Fruit fly (Drosophila melanogaster): ENCODE measurements around the gene CG8813.

Gene CG8813

DNA sequence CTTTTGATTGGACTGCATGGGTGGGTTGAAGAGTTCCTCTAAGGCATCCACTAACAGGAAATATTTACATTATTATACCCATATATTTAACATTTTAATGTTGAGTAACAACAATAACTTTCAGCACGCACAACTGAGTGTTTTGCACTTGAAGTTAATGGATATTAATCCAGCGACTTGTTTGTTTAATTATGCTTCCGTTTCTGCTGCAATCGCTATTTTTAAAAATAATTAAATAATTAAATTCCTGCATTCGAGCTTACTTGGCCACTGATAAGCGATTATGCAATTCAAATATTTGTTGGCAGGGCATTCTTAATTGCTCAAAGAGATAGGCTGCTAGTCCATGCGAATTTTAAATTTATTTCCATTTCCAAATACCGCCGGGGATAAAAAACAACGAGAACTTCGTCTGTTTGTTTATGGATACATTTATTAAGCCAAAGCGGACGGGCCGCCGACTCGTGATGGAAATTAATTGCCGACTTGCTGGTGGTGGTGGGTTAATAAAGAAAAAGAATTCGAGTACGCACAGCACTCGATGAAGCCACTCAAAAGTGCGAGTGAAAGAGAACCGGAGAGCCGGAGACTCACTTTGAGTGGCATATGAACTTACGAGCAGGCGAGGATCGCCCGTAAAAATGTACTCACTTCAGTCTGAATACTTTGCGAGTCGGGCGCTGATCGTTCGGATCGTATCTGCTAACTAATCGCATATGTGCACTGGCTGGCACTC, 7.4 kb upstream of the CG8813 start (continued):
- TF ChIP-seq CG11247 (GFP tag; IDR thresholded peaks at IDR 0.05) (no peak), Trl (optimal IDR thresholded peaks at IDR 0.05) (peak; percentile 67), Trl (GFP tag; optimal IDR thresholded peaks at IDR 0.05) (peak; percentile 14), D (optimal IDR thresholded peaks at IDR 0.05) (no peak), D (GFP tag; optimal IDR thresholded peaks at IDR 0.05) (no peak), CG12219 (GFP tag; optimal IDR thresholded peaks at IDR 0.05) (peak; percentile 5), caup (GFP tag; optimal IDR thresholded peaks at IDR 0.05; ENCODE audit: severe bottlenecking) (peak; percentile 42), Fer1 (GFP tag; optimal IDR thresholded peaks at IDR 0.05) (peak; percentile 22), bigmax (GFP tag; optimal IDR thresholded peaks at IDR 0.05) (no peak), mld (GFP tag; IDR thresholded peaks at IDR 0.05; ENCODE audit: partially characterized antibody) (peak; percentile 62; the same call in 1 of the 3 replicates), psq (GFP tag; optimal IDR thresholded peaks at IDR 0.05) (no peak), CG4328 (GFP tag; optimal IDR thresholded peaks at IDR 0.05) (no peak), sens-2 (GFP tag; IDR thresholded peaks at IDR 0.05) (no peak), BtbVII (GFP tag; optimal IDR thresholded peaks at IDR 0.05) (peak; percentile 20), unc-4 (GFP tag; IDR thresholded peaks at IDR 0.05; ENCODE audit: partially characterized antibody) (0 out of 2 replicates have a peak, but pooled peaks have one; percentile 24), sens (GFP tag) (peak; percentile 47), abd-A (tag; optimal IDR thresholded peaks at IDR 0.05) (peak; percentile 73), HLH4C (GFP tag; IDR thresholded peaks at IDR 0.05; ENCODE audit: partially characterized antibody) (peak; percentile 31; the same call in 1 of the 3 replicates), CG6765 (GFP tag; optimal IDR thresholded peaks at IDR 0.05) (no peak), corto (GFP tag; optimal IDR thresholded peaks at IDR 0.05) (no peak), Nf-YA (GFP tag; IDR thresholded peaks at IDR 0.05) (no peak), Hmx (GFP tag; optimal IDR thresholded peaks at IDR 0.05) (no peak), Deaf1 (tag; optimal IDR thresholded peaks at IDR 0.05) (peak; percentile 76), salm (tag; optimal IDR thresholded peaks at IDR 0.05) (no peak), az2 (GFP tag; optimal IDR thresholded peaks at IDR 0.05) (no peak), CG7357 (GFP tag; IDR thresholded peaks at IDR 0.05) (no peak), Hr78 (GFP tag; optimal IDR thresholded peaks at IDR 0.05) (no peak), kni (GFP tag; optimal IDR thresholded peaks at IDR 0.05) (peak; percentile 16), HmgD (GFP tag; optimal IDR thresholded peaks at IDR 0.05) (peak; percentile 2), CG12659 (GFP tag; optimal IDR thresholded peaks at IDR 0.05) (no peak), Jarid2 (GFP tag; optimal IDR thresholded peaks at IDR 0.05) (peak; percentile 88), CG17385 (GFP tag; optimal IDR thresholded peaks at IDR 0.05) (peak; percentile 3), gt (GFP tag; IDR thresholded peaks at IDR 0.05) (no peak), dm (GFP tag; optimal IDR thresholded peaks at IDR 0.05) (no peak), ac (GFP tag; optimal IDR thresholded peaks at IDR 0.05) (no peak), CG13287 (GFP tag; IDR thresholded peaks at IDR 0.05; ENCODE audit: partially characterized antibody) (peak; percentile 64), Mad (GFP tag; optimal IDR thresholded peaks at IDR 0.05) (no peak), so (GFP tag; IDR thresholded peaks at IDR 0.05) (peak; percentile 55; the same call in 1 of the 3 replicates), luna (GFP tag; optimal IDR thresholded peaks at IDR 0.05) (no peak), Ptx1 (GFP tag; IDR thresholded peaks at IDR 0.05) (no peak), CG10543 (GFP tag; optimal IDR thresholded peaks at IDR 0.05) (peak; percentile 35), CG8924 (tag; optimal IDR thresholded peaks at IDR 0.05) (peak; percentile 14), CG16813 (GFP tag; IDR thresholded peaks at IDR 0.05; ENCODE audit: partially characterized antibody) (peak; percentile 43; the same call in 1 of the 3 replicates), CG3281 (GFP tag; optimal IDR thresholded peaks at IDR 0.05) (peak; percentile 22), CG3407 (GFP tag; optimal IDR thresholded peaks at IDR 0.05) (no peak), CG3065 (GFP tag; optimal IDR thresholded peaks at IDR 0.05) (no peak), Hand (GFP tag; optimal IDR thresholded peaks at IDR 0.05) (no peak), Eip74EF (GFP tag; optimal IDR thresholded peaks at IDR 0.05) (peak in 1 of 2 experiments; percentile 12), pros (GFP tag; optimal IDR thresholded peaks at IDR 0.05) (peak; percentile 39)
